Fruit fly (Drosophila melanogaster) whole organism: ENCODE measurements around the gene yem.

Experiments
- CG8478 ChIP-seq: fragments of >200 bp; optimal IDR thresholded peaks from 2 replicates; lab custom pipeline; 2018; ENCODE audit warnings: inconsistent platforms
- Dll ChIP-seq: fragments of >200 bp; optimal IDR thresholded peaks from 2 replicates; lab custom pipeline; 2017
- EcR ChIP-seq, 2 experiments: fragments of >200 bp; optimal IDR thresholded peaks; 2 replicates each; lab custom pipeline; 2017; ENCODE audit warnings: missing biosample characterization in 2 of 2, missing genetic modification characterization in 2 of 2, missing genetic modification reagents in 2 of 2
- pan ChIP-seq: fragments of >200 bp; optimal IDR thresholded peaks from 2 replicates; lab custom pipeline; 2017
- psq ChIP-seq: fragments of >200 bp; optimal IDR thresholded peaks from 2 replicates; lab custom pipeline; 2017
- usp ChIP-seq: fragments of >200 bp; optimal IDR thresholded peaks from 2 replicates; lab custom pipeline; 2017; ENCODE audit warnings: missing biosample characterization, missing genetic modification characterization, mixed read lengths

Gene yem

DNA sequence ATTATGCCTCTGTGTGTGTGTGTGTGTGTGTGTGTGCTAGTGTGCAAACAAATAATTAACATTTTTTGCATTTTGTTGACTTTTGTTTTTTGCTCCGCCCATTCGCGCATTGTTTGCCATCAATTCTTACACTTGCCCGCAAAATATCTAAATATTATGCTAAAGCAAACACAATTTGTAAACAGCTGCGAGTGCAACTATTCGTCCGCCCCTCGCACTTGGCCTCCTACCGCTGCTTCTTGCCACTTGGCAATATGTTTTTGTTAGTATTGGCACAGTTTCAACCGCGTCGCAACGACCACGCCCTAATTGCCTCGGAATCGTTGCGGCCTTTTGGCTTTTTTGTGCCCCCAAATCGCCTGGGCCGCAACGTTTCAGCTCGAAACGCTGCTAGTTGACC is 45.1 kb downstream of the yem start:
- TF ChIP-seq EcR (GFP tag; optimal IDR thresholded peaks at IDR 0.05; lab: Kevin White, UChicago) (no peak), pan (lab: Kevin White, UChicago) (no peak), CG8478 (no peak), psq (no peak), usp (GFP tag; lab: Kevin White, UChicago) (no peak), Dll (lab: Kevin White, UChicago) (no peak)

DNA sequence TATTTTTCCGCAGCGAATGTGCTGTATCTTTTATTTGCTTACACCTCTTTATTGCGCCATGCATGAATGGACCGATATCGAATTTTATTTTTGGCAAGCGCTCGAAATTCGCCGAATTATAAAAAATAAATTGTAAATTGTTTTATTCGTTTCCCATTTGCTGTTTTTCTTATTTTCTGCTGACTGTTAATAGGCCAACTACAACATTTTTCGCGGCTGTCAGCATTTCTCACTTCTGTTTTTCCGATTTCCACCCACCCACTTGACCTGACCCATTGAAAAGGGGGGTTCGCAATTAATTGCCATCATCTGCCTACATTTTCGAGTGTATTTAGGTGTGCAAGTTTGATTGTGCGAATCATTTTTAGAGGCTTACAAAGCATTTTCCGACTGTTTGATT is 46.1 kb downstream of the yem start:
- no peak for TF ChIP-seq Dll (lab: Kevin White, UChicago)
- no peak for TF ChIP-seq usp (GFP tag; lab: Kevin White, UChicago)
- TF ChIP-seq psq = no peak
- TF ChIP-seq CG8478 = no peak
- no peak for TF ChIP-seq EcR (GFP tag; optimal IDR thresholded peaks at IDR 0.05; lab: Kevin White, UChicago)
- no peak for TF ChIP-seq pan (lab: Kevin White, UChicago)

DNA sequence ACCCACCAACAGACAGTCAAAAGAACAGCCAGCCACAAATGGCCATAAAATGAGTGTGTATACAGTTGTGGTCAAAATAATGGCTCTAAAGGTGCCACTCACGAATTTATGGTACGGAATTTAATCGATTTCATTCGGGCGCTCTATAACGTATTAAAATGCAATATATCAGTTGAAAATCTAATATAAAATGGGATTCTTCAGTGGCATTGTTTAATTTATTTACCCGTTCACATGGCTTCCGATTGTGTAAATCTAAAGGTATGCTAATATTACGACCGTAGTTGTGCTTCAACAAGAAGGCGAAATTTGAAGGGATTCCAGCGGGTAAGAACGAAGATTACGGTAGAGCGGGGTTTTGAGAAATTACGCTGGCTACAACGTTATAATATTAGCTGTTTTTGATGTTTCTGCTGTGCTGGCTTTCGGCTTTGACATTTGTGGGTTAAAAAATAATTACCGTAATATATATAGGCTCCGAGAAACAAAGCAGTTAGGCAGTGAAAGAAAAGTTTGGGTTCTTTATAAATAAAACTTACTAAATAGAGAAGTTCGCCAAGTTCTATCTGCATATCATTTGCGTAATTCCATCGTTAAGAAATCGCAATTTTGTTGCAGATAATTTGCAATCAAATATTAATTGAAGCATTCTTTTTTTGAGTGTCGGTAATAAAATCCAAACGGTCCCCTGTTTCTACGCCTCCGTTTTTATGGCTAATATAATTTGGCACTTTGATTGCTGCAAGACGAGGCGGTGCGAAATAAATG is 46.9 kb downstream of the yem start:
- TF ChIP-seq usp (GFP tag; lab: Kevin White, UChicago) (no peak), pan (lab: Kevin White, UChicago) (no peak), EcR (GFP tag; optimal IDR thresholded peaks at IDR 0.05; lab: Kevin White, UChicago) (no peak), CG8478 (no peak)

DNA sequence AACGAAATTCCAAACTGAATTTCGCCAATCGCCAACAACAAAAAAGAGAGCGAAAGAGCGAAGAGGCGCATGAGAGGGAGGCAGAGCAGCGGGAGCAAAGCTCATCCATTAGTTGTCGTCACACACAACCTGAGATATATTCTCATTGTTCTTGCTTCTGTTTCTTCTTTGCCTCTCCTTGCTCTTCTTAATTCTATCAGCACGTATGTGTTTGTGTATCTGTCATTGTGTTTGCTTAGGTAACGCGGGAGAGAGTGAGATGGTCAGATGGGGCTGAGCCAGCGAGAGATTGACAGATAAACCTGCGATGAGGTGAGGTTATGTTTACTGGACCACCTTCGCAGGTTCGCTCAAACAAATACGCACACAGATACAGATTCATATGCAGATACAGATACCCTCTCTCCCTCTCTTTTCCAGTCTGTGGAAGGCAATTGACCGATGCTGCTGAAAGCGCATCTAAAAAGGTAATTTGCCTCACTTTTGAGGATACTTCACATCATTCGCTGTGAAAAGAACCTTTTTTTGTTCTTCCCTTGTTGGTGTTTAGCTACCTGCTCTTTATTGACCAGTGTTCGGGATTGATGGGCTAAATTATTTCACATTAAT is 48.6 kb downstream of the yem start:
- no peak for TF ChIP-seq Dll (lab: Kevin White, UChicago)
- TF ChIP-seq EcR (GFP tag; optimal IDR thresholded peaks at IDR 0.05; lab: Kevin White, UChicago) = peak in 1 of 2 experiments; percentile 0
- no peak for TF ChIP-seq psq

DNA sequence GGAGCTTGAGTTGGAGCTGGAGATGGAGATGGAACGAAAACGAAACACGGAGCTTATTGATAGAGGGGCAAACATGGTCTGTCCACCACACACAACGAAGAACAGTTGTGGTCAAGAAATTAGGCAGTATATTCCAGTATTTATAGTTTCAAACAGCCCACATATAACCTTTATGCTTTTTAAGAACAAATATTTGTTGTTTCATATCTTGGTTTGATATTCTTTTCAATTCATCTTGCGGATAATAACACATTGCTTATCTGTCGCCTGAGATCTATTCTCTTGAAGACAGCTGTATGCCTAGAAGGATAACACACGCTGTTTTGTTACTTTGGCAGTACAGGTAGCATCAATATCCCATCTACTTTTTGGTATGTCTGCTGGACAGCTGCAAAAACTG is 49.8 kb downstream of the yem start:
- TF ChIP-seq psq = no peak
- TF ChIP-seq Dll (lab: Kevin White, UChicago) = no peak
- no peak for TF ChIP-seq pan (lab: Kevin White, UChicago)
- no peak for TF ChIP-seq EcR (GFP tag; optimal IDR thresholded peaks at IDR 0.05; lab: Kevin White, UChicago)
- TF ChIP-seq CG8478 = no peak
- no peak for TF ChIP-seq usp (GFP tag; lab: Kevin White, UChicago)

DNA sequence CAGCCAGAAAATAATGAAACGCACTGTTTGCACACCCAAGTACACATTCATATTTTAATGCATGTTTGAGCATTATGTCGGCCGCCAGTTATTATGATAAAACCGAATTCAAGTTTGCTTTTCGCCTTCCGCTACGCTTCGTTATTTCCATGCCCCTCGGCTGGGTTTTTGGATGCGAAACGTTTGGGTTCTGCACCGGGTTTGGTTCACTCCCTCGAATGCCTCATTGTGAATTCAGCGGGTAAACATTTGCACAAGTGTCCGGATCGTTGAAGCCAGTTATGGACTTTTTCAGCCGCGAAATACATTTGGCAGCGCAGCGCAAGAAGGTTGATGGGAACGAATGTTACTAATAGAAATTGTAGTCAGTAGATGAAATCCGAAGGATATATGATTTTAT is 51.5 kb downstream of the yem start:
- TF ChIP-seq psq (no peak), EcR (GFP tag; optimal IDR thresholded peaks at IDR 0.05; lab: Kevin White, UChicago) (no peak), Dll (lab: Kevin White, UChicago) (no peak), CG8478 (no peak), usp (GFP tag; lab: Kevin White, UChicago) (no peak)

DNA sequence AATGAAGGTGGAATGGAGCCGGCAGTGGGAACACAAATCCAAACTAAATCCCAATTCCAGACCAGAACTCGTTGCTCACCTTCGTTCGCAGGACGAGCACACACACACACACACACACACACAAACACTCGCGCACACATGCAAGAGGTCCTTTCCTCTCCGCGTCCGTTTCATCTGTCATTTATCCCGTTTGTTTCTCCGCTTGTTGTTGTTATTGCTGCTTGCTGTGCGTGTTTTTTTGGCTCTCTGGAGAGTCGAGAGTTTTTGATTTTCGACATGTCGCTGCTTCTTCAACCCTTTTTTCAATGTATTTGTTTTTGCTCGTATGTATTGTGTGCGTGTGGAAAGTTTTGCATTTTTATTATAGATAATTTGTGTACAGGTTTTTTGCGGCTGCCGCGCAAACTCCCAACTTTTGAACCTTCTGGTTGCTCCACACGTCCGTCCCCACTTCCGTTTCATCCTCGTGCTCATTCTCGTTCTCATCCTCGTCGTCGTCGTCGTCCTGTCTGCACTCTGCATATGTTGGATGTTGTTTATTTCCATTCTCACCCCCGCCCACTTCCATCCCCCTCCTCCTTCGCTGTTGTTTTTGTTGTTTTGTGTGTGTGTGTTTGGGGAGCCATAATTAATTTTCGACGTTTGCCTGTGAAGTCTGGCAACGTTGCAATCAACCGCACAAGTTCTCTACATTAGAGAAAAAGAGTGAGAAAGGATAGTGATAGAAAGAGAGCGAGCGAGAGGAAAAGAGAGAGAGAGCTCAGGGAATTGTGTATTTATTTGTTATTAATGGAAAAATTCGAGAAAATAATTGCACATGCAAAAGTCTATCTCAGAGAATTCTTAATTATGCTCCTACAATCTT is 53.2 kb downstream of the yem start:
- no peak for TF ChIP-seq usp (GFP tag; lab: Kevin White, UChicago)
- no peak for TF ChIP-seq CG8478
- no peak for TF ChIP-seq pan (lab: Kevin White, UChicago)
- TF ChIP-seq psq = no peak
- TF ChIP-seq EcR (GFP tag; optimal IDR thresholded peaks at IDR 0.05; lab: Kevin White, UChicago) = no peak
- TF ChIP-seq Dll (lab: Kevin White, UChicago) = no peak

DNA sequence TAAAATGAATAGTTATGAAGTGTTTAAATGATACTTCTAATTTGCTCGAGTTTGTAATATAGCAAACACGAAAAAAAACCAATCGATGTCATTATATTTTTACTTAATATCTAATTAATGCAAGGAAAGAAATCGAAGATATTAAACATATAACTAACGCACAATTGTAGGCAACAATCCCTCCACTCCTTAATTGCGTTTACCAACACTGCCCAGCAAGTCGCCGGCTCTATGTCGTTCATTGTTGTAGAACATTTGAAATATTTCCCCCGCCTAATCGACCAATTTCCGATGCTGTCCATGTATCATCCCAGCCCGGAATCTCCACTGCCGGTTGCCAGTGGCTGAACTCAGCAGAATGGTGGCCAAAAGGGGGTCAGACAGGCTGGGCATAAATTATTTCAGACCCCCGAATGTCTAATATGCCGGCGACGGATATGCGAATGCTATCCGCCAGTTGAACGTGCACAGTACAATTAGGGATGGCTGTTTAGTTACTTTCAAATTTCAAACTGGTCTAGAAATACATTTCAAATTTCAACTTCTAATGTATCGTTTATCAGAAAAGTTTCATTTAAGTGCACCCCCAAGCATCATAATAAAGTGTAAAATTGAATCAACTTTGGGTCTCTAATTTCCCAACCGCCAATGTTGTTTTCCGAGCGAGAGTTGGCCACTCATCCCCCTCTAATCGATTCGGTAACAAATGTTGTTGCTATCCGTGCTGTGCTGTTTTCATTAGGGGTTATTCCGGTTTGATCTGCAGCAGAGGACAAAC is 54.1 kb downstream of the yem start:
- TF ChIP-seq EcR (GFP tag; optimal IDR thresholded peaks at IDR 0.05; lab: Kevin White, UChicago) = no peak
- TF ChIP-seq usp (GFP tag; lab: Kevin White, UChicago) = no peak
- no peak for TF ChIP-seq CG8478
- TF ChIP-seq psq = no peak
- TF ChIP-seq Dll (lab: Kevin White, UChicago) = no peak
- TF ChIP-seq pan (lab: Kevin White, UChicago) = no peak
